Worm (Caenorhabditis elegans): Measurements from ENCODE around the gene nhx-5.
A peak's percentile ranks its signal among the peaks of the same experiment; 100 is the strongest.

nhx-5 gene

ce11 chrX:10556764-10557163 is 20.0 kb upstream of the nhx-5 start:
- TF ChIP-seq nhr-25 (tag; optimal IDR thresholded peaks at IDR 0.05) (no peak), lin-13 (GFP tag; optimal IDR thresholded peaks at IDR 0.05) (no peak), ztf-4 (tag; optimal IDR thresholded peaks at IDR 0.05) (no peak), ztf-1 (GFP tag; conservative IDR thresholded peaks at IDR 0.05) (no peak), fos-1 (tag; optimal IDR thresholded peaks at IDR 0.05) (no peak), elt-1 (tag; optimal IDR thresholded peaks at IDR 0.05) (no peak), egl-27 (tag; optimal IDR thresholded peaks at IDR 0.05) (no peak), Y55F3AM.14 (GFP tag; optimal IDR thresholded peaks at IDR 0.05) (no peak), skn-1 (tag; optimal IDR thresholded peaks at IDR 0.05) (no peak), sma-9 (GFP tag; optimal IDR thresholded peaks at IDR 0.05) (no peak), sma-9 (tag; optimal IDR thresholded peaks at IDR 0.05) (no peak), gmeb-1 (tag; optimal IDR thresholded peaks at IDR 0.05) (no peak), zag-1 (tag; optimal IDR thresholded peaks at IDR 0.05) (no peak)

DNA sequence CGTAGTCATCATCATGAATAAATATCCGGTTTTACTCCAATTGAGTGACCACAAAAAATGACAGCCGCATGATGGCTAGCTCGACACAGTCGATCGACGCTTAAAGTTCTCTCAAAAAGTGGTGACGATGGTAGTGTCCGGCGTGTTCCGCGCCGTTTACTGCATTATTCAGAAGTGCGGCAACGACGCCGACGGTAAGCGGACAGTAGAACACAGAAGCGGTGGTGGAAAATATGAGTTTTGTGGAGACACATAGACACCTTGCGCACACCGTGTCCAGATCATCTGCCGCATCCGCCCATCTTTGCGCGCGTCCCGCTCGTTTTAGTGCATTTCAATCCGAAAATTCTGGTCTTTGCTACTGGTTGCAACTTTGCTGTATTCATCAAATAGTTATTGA is 17.6 kb upstream of the nhx-5 start, which contains the start of gene F59F5.7:
TSS of gene F59F5.7 (plus strand) at position 301 of the 400 bp plus-strand sequence.
- TF ChIP-seq nhr-25 (tag; optimal IDR thresholded peaks at IDR 0.05) = no peak
- no peak for TF ChIP-seq nhr-23 (tag; optimal IDR thresholded peaks at IDR 0.05)
- no peak for TF ChIP-seq lin-13 (GFP tag; optimal IDR thresholded peaks at IDR 0.05)
- TF ChIP-seq unc-39 (tag; optimal IDR thresholded peaks at IDR 0.05) = no peak
- no peak for TF ChIP-seq lin-39 (tag; optimal IDR thresholded peaks at IDR 0.05)
- no peak for TF ChIP-seq unc-55 (GFP tag; optimal IDR thresholded peaks at IDR 0.05)
- no peak for TF ChIP-seq R02D3.7 (tag; optimal IDR thresholded peaks at IDR 0.05)

DNA sequence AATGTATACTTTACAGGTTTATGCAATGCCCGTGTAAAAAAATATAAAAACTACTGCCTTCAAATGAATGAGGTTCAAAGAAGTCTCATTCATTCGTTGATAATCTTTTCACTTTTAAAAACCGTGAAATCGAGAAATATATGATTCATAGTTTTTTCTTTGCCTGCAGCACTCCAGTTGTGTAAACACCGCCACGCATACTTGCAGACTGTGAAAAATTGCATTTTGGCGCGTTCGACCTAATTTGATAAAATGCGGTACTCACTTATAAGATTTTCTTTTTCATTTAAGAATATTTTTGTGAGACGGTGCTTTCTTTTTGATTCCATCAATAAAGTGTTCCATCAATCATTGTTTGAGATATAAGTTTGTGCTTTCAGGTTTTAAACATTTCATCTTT is 10.0 kb upstream of the nhx-5 start:
- peak; percentile 7 for TF ChIP-seq F13H6.1 (tag; optimal IDR thresholded peaks at IDR 0.05)
- peak; percentile 33 for TF ChIP-seq C34F6.9 (tag; optimal IDR thresholded peaks at IDR 0.05)
- no peak for TF ChIP-seq zag-1 (tag; optimal IDR thresholded peaks at IDR 0.05)
- TF ChIP-seq nhr-129 (tag; optimal IDR thresholded peaks at IDR 0.05) = peak; percentile 24
- TF ChIP-seq gmeb-1 (tag; optimal IDR thresholded peaks at IDR 0.05) = peak; percentile 48
- TF ChIP-seq ama-1 (optimal IDR thresholded peaks at IDR 0.05) = no peak
- TF ChIP-seq ztf-4 (tag; optimal IDR thresholded peaks at IDR 0.05) = no peak
- TF ChIP-seq crh-2 (tag; optimal IDR thresholded peaks at IDR 0.05) = peak; percentile 56
- peak; percentile 56 for TF ChIP-seq fos-1 (tag; optimal IDR thresholded peaks at IDR 0.05)
- TF ChIP-seq egl-27 (tag; optimal IDR thresholded peaks at IDR 0.05) = no peak
- peak; percentile 30 for TF ChIP-seq blmp-1 (tag; optimal IDR thresholded peaks at IDR 0.05; ENCODE audit: insufficient read depth)
- peak; percentile 74 for TF ChIP-seq unc-55 (GFP tag; optimal IDR thresholded peaks at IDR 0.05)
- TF ChIP-seq nhr-237 (tag; optimal IDR thresholded peaks at IDR 0.05) = no peak
- peak; percentile 9 for TF ChIP-seq lin-13 (GFP tag; optimal IDR thresholded peaks at IDR 0.05)
- peak; percentile 37 for TF ChIP-seq sma-9 (GFP tag; optimal IDR thresholded peaks at IDR 0.05)
- TF ChIP-seq sma-9 (tag; optimal IDR thresholded peaks at IDR 0.05) = no peak
- peak in 1 of 2 experiments; percentile 54 for TF ChIP-seq lsy-2 (tag; optimal IDR thresholded peaks at IDR 0.05)

ce11 chrX:10568385-10569149 is 8.2 kb upstream of the nhx-5 start:
- TF ChIP-seq ceh-82 (tag; optimal IDR thresholded peaks at IDR 0.05) = peak; percentile 41
- TF ChIP-seq ztf-11 (tag; optimal IDR thresholded peaks at IDR 0.05) = peak; percentile 81
- TF ChIP-seq alr-1 (tag; optimal IDR thresholded peaks at IDR 0.05) = peak; percentile 81
- TF ChIP-seq gmeb-1 (tag; optimal IDR thresholded peaks at IDR 0.05) = peak; percentile 67
- peak; percentile 68 for TF ChIP-seq nhr-11 (tag; optimal IDR thresholded peaks at IDR 0.05)
- peak; percentile 47 for TF ChIP-seq skn-1 (tag; optimal IDR thresholded peaks at IDR 0.05)
- TF ChIP-seq C34F6.9 (tag; optimal IDR thresholded peaks at IDR 0.05) = peak; percentile 95
- peak; percentile 91 for TF ChIP-seq nhr-129 (tag; optimal IDR thresholded peaks at IDR 0.05)
- TF ChIP-seq snpc-4 (tag; optimal IDR thresholded peaks at IDR 0.05) = peak; percentile 59
- TF ChIP-seq mbf-1 (tag; optimal IDR thresholded peaks at IDR 0.05) = peak; percentile 8
- peak; percentile 31 for TF ChIP-seq unc-62 (GFP tag; optimal IDR thresholded peaks at IDR 0.05)
- TF ChIP-seq nhr-10 (tag; optimal IDR thresholded peaks at IDR 0.05) = peak; percentile 75
- TF ChIP-seq nhr-21 (tag; optimal IDR thresholded peaks at IDR 0.05) = peak; percentile 95
- TF ChIP-seq F13H6.1 (tag; optimal IDR thresholded peaks at IDR 0.05) = peak; percentile 100
- TF ChIP-seq elt-3 (tag; optimal IDR thresholded peaks at IDR 0.05) = no peak
- peak; percentile 86 to 98 for TF ChIP-seq mdl-1 (tag; optimal IDR thresholded peaks at IDR 0.05)
- TF ChIP-seq lsy-2 (tag; optimal IDR thresholded peaks at IDR 0.05) = peak; percentile 64 to 88
- peak; percentile 78 for TF ChIP-seq unc-39 (tag; optimal IDR thresholded peaks at IDR 0.05)
- peak; percentile 92 for TF ChIP-seq sem-4 (tag; optimal IDR thresholded peaks at IDR 0.05)
- TF ChIP-seq mab-5 (tag; optimal IDR thresholded peaks at IDR 0.05) = peak; percentile 88
- peak; percentile 88 for TF ChIP-seq lin-13 (GFP tag; optimal IDR thresholded peaks at IDR 0.05)
- no peak for TF ChIP-seq nhr-12 (tag; optimal IDR thresholded peaks at IDR 0.05)
- TF ChIP-seq crh-2 (tag; optimal IDR thresholded peaks at IDR 0.05) = peak; percentile 96
- TF ChIP-seq R02D3.7 (tag; optimal IDR thresholded peaks at IDR 0.05) = no peak
- TF ChIP-seq nhr-23 (tag; optimal IDR thresholded peaks at IDR 0.05) = no peak
- peak; percentile 89 for TF ChIP-seq nhr-6 (tag; optimal IDR thresholded peaks at IDR 0.05)
- peak; percentile 87 for TF ChIP-seq Y55F3AM.14 (GFP tag; optimal IDR thresholded peaks at IDR 0.05)
- peak; percentile 93 for TF ChIP-seq nhr-25 (tag; optimal IDR thresholded peaks at IDR 0.05)
- peak; percentile 96 for TF ChIP-seq sma-3 (GFP tag; optimal IDR thresholded peaks at IDR 0.05)
- peak; percentile 93 for TF ChIP-seq egl-27 (tag; optimal IDR thresholded peaks at IDR 0.05)
- TF ChIP-seq ztf-1 (GFP tag; conservative IDR thresholded peaks at IDR 0.05) = no peak
- TF ChIP-seq nhr-237 (tag; optimal IDR thresholded peaks at IDR 0.05) = peak; percentile 66
- peak; percentile 33 for TF ChIP-seq lin-39 (tag; optimal IDR thresholded peaks at IDR 0.05)
- TF ChIP-seq peb-1 (tag; optimal IDR thresholded peaks at IDR 0.05) = peak; percentile 96
- peak; percentile 94 for TF ChIP-seq unc-55 (GFP tag; optimal IDR thresholded peaks at IDR 0.05)
